Fruit fly (Drosophila melanogaster): ENCODE data around the gene Fife.

DNA sequence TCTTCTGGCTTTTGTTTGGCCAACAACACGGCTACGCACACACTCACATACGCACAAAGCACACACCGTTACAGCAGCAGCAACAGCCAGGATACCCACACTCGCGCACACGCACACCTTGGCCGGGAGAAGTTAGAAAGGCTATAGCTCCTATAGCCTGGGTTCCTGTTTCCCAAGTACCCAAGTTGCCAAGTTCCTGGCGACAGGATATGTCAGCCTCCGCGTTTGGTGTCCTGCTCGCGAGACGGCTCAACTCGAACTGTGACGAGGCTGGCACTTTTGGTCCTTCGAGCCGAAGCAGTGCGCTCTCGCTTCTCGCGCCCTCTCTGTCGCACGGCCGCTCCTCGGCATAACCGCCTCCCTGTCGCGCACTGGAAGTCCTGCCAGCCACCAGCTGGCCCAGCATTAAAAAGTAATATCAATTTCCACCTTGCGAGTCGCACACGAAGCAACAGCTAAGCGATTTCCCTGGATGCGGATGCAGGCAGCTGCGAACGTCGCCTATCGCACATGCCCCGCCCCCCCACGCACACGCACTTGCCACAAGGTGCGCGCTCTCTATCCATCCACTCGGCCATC is at the start of gene Fife:
- no peak for TF ChIP-seq Hr39 (GFP tag; optimal IDR thresholded peaks at IDR 0.05)
- TF ChIP-seq fkh (GFP tag; optimal IDR thresholded peaks at IDR 0.05): no peak
- no peak for TF ChIP-seq Lpt (GFP tag; optimal IDR thresholded peaks at IDR 0.05)
- no peak for TF ChIP-seq Blimp-1 (GFP tag; optimal IDR thresholded peaks at IDR 0.05)
- TF ChIP-seq dsx (GFP tag; optimal IDR thresholded peaks at IDR 0.05; ENCODE audit: poor library complexity, severe bottlenecking): no peak
- no peak for TF ChIP-seq Ets96B (tag; optimal IDR thresholded peaks at IDR 0.05)
- no peak for TF ChIP-seq CG6808 (GFP tag; optimal IDR thresholded peaks at IDR 0.05)
- no peak for TF ChIP-seq svp (GFP tag)
- TF ChIP-seq Eip75B (GFP tag; optimal IDR thresholded peaks at IDR 0.05): no peak
- TF ChIP-seq Sox15 (GFP tag; optimal IDR thresholded peaks at IDR 0.05): no peak
- TF ChIP-seq CG6276 (GFP tag; optimal IDR thresholded peaks at IDR 0.05): no peak
- TF ChIP-seq OdsH (GFP tag; optimal IDR thresholded peaks at IDR 0.05): no peak

Data from whole organism, prepupa.